Fruit fly (Drosophila melanogaster) whole organism, embryonic: ENCODE measurements around the gene Dhod.

Source experiments
- B-H2 ChIP-seq: fragments of 200-800 bp; sonication (Bioruptor generic); optimal IDR thresholded peaks from 2 replicates; lab custom pipeline; 2018; ENCODE audit warnings: missing biosample characterization, mild to moderate bottlenecking, missing genetic modification characterization
- CG10321 ChIP-seq: fragments of 200-800 bp; sonication (Bioruptor generic); IDR thresholded peaks from 2 replicates; pipeline ENCODE4 v1.3.6; 2022; ENCODE audit warnings: missing biosample characterization, missing genetic modification characterization
- CG11093 ChIP-seq: fragments of 200-800 bp; sonication (Bioruptor generic); IDR thresholded peaks from 3 replicates; pipeline ENCODE4 v1.3.6; 2022; ENCODE audit warnings: missing biosample characterization, missing genetic modification characterization
- CG11695 ChIP-seq: fragments of 200-800 bp; sonication (Bioruptor generic); IDR thresholded peaks from 3 replicates; pipeline ENCODE4 v1.3.6; 2022; ENCODE audit warnings: missing biosample characterization, missing genetic modification characterization
- CG11696 ChIP-seq: fragments of 200-800 bp; sonication (Bioruptor generic); IDR thresholded peaks from 2 replicates; pipeline ENCODE4 v1.3.6; 2022; ENCODE audit warnings: missing biosample characterization, missing genetic modification characterization
- CG12155 ChIP-seq: fragments of 200-800 bp; sonication (Bioruptor generic); optimal IDR thresholded peaks from 3 replicates; lab custom pipeline; 2016; ENCODE audit warnings: missing biosample characterization, missing genetic modification characterization
- CG12769 ChIP-seq: fragments of 200-800 bp; sonication (Bioruptor generic); optimal IDR thresholded peaks from 2 replicates; lab custom pipeline; 2019; ENCODE audit warnings: missing biosample characterization, mild to moderate bottlenecking, missing genetic modification characterization, moderate library complexity
- CG12942 ChIP-seq: fragments of 200-800 bp; sonication (Bioruptor generic); optimal IDR thresholded peaks from 3 replicates; lab custom pipeline; 2016; ENCODE audit warnings: missing biosample characterization, missing genetic modification characterization
- CG13287 ChIP-seq: fragments of 200-800 bp; sonication (Bioruptor generic); IDR thresholded peaks from 2 replicates; pipeline ENCODE4 v1.3.6; 2022; ENCODE audit warnings: missing biosample characterization, missing genetic modification characterization; ENCODE audit not compliant: partially characterized antibody
- CG14441 ChIP-seq: fragments of 200-800 bp; sonication (Bioruptor generic); IDR thresholded peaks from 2 replicates; pipeline ENCODE4 v1.3.6; 2022; ENCODE audit warnings: missing biosample characterization, missing genetic modification characterization
- CG17802 ChIP-seq: fragments of 200-800 bp; sonication (Bioruptor generic); optimal IDR thresholded peaks from 2 replicates; lab custom pipeline; 2018; ENCODE audit warnings: missing biosample characterization, mild to moderate bottlenecking, missing genetic modification characterization, moderate library complexity
- CG31441 ChIP-seq: fragments of 200-800 bp; sonication (Bioruptor generic); IDR thresholded peaks from 2 replicates; pipeline ENCODE4 v1.3.6; 2022; ENCODE audit warnings: missing biosample characterization, missing genetic modification characterization
- CG32532 ChIP-seq: fragments of 200-800 bp; sonication (Bioruptor generic); IDR thresholded peaks from 2 replicates; pipeline ENCODE4 v1.3.6; 2022; ENCODE audit warnings: missing biosample characterization, missing genetic modification characterization
- CG33213 ChIP-seq: fragments of 200-800 bp; sonication (Bioruptor generic); optimal IDR thresholded peaks from 3 replicates; lab custom pipeline; 2016; ENCODE audit warnings: missing biosample characterization, missing genetic modification characterization
- CG5180 ChIP-seq: fragments of 200-800 bp; sonication (Bioruptor generic); optimal IDR thresholded peaks from 3 replicates; lab custom pipeline; 2017; ENCODE audit warnings: missing biosample characterization, missing genetic modification characterization, mild to moderate bottlenecking, moderate library complexity, missing genetic modification reagents
- CG8765 ChIP-seq: fragments of 200-800 bp; sonication (Bioruptor generic); IDR thresholded peaks from 2 replicates; pipeline ENCODE4 v1.3.6; 2022; ENCODE audit warnings: missing biosample characterization, missing genetic modification characterization
- Doc3 ChIP-seq: fragments of 200-800 bp; sonication (Bioruptor generic); IDR thresholded peaks from 3 replicates; pipeline ENCODE4 v1.3.6; 2022; ENCODE audit warnings: missing biosample characterization, missing genetic modification characterization; ENCODE audit not compliant: partially characterized antibody
- Ets97D ChIP-seq: fragments of 200-800 bp; sonication (Bioruptor generic); optimal IDR thresholded peaks from 3 replicates; lab custom pipeline; 2016; ENCODE audit warnings: missing biosample characterization, missing genetic modification characterization
- GATAe ChIP-seq: fragments of 200-800 bp; sonication (Bioruptor generic); conservative IDR thresholded peaks from 2 replicates; pipeline ENCODE4 v1.3.6; 2022; ENCODE audit warnings: missing biosample characterization, missing genetic modification characterization
- Hsf ChIP-seq: fragments of 200-800 bp; sonication (Bioruptor generic); optimal IDR thresholded peaks from 3 replicates; lab custom pipeline; 2016; ENCODE audit warnings: missing biosample characterization, missing genetic modification characterization
- Jarid2 ChIP-seq: fragments of 200-800 bp; sonication (Bioruptor generic); optimal IDR thresholded peaks from 3 replicates; lab custom pipeline; 2017; ENCODE audit warnings: mild to moderate bottlenecking, missing biosample characterization, missing genetic modification reagents, missing genetic modification characterization
- Lhr ChIP-seq: fragments of 200-800 bp; sonication (Bioruptor generic); optimal IDR thresholded peaks from 3 replicates; lab custom pipeline; 2017; ENCODE audit warnings: mild to moderate bottlenecking, missing biosample characterization, missing genetic modification reagents, missing genetic modification characterization
- MBD-R2 ChIP-seq: fragments of 200-800 bp; sonication (Bioruptor generic); IDR thresholded peaks from 2 replicates; pipeline ENCODE4 v1.3.6; 2022; ENCODE audit warnings: missing biosample characterization, missing genetic modification characterization
- Ptx1 ChIP-seq: fragments of 200-800 bp; sonication (Bioruptor generic); IDR thresholded peaks from 2 replicates; pipeline ENCODE4 v1.3.6; 2022; ENCODE audit warnings: missing biosample characterization, missing genetic modification characterization
- Spps ChIP-seq: fragments of 200-800 bp; sonication (Bioruptor generic); optimal IDR thresholded peaks from 2 replicates; lab custom pipeline; 2018; ENCODE audit warnings: missing biosample characterization, mild to moderate bottlenecking, missing genetic modification characterization
- Usf ChIP-seq: fragments of 200-800 bp; sonication (Bioruptor generic); optimal IDR thresholded peaks from 2 replicates; lab custom pipeline; 2017; ENCODE audit warnings: missing genotype, missing biosample characterization, missing genetic modification characterization
- ap ChIP-seq: fragments of 200-800 bp; sonication (Bioruptor generic); IDR thresholded peaks from 2 replicates; pipeline ENCODE4 v1.3.6; 2022; ENCODE audit warnings: missing biosample characterization, missing genetic modification characterization
- bsh ChIP-seq, 2 experiments: fragments of 200-800 bp; sonication (Bioruptor generic); optimal IDR thresholded peaks; 2 replicates each; lab custom pipeline; 2017 to 2018; ENCODE audit warnings: mild to moderate bottlenecking in 2 of 2, missing biosample characterization in 2 of 2, missing genetic modification characterization in 2 of 2, moderate library complexity in 1 of 2
- cas ChIP-seq: fragments of 200-800 bp; sonication (Bioruptor generic); IDR thresholded peaks from 2 replicates; pipeline ENCODE4 v1.3.6; 2022; ENCODE audit warnings: missing biosample characterization, missing genetic modification characterization
- crc ChIP-seq: fragments of 200-800 bp; sonication (Bioruptor generic); optimal IDR thresholded peaks from 2 replicates; lab custom pipeline; 2016; ENCODE audit warnings: missing biosample characterization, missing genetic modification characterization
- dan ChIP-seq: fragments of 200-800 bp; sonication (Bioruptor generic); IDR thresholded peaks from 2 replicates; pipeline ENCODE4 v1.3.6; 2022; ENCODE audit warnings: missing biosample characterization, missing genetic modification characterization
- emc ChIP-seq: fragments of 200-800 bp; sonication (Bioruptor generic); optimal IDR thresholded peaks from 2 replicates; lab custom pipeline; 2016; ENCODE audit warnings: missing biosample characterization, missing genetic modification characterization
- exex ChIP-seq: fragments of 200-800 bp; sonication (Bioruptor generic); optimal IDR thresholded peaks from 4 replicates; lab custom pipeline; 2018; ENCODE audit warnings: missing biosample characterization, mild to moderate bottlenecking, missing genetic modification characterization, moderate library complexity
- lab ChIP-seq: fragments of 200-800 bp; sonication (Bioruptor generic); optimal IDR thresholded peaks from 3 replicates; lab custom pipeline; 2017; ENCODE audit warnings: missing biosample characterization, missing genetic modification characterization, mild to moderate bottlenecking, moderate library complexity, missing genetic modification reagents
- lbe ChIP-seq: fragments of 200-800 bp; sonication (Bioruptor generic); optimal IDR thresholded peaks from 2 replicates; lab custom pipeline; 2016; ENCODE audit warnings: missing biosample characterization, mild to moderate bottlenecking, missing genetic modification characterization
- lilli ChIP-seq: fragments of 200-800 bp; sonication (Bioruptor generic); optimal IDR thresholded peaks from 3 replicates; lab custom pipeline; 2016; ENCODE audit warnings: missing biosample characterization, missing genetic modification characterization
- odd ChIP-seq: fragments of 200-800 bp; sonication (Bioruptor generic); optimal IDR thresholded peaks from 2 replicates; lab custom pipeline; 2017; ENCODE audit warnings: missing biosample characterization, mild to moderate bottlenecking, missing genetic modification characterization
- pho ChIP-seq: fragments of 200-800 bp; sonication (Bioruptor generic); optimal IDR thresholded peaks from 2 replicates; lab custom pipeline; 2016; ENCODE audit warnings: missing biosample characterization, missing genetic modification characterization
- phol ChIP-seq: fragments of 200-800 bp; sonication (Bioruptor generic); optimal IDR thresholded peaks from 3 replicates; lab custom pipeline; 2018; ENCODE audit warnings: missing biosample characterization, mild to moderate bottlenecking, missing genetic modification characterization, moderate library complexity
- pnt ChIP-seq: fragments of 200-800 bp; sonication (Bioruptor generic); optimal IDR thresholded peaks from 3 replicates; lab custom pipeline; 2016; ENCODE audit warnings: missing biosample characterization, missing genetic modification characterization
- pros ChIP-seq: fragments of 200-800 bp; sonication (Bioruptor generic); optimal IDR thresholded peaks from 3 replicates; lab custom pipeline; 2019; ENCODE audit warnings: missing biosample characterization, mild to moderate bottlenecking, missing genetic modification characterization, moderate library complexity
- pum ChIP-seq: fragments of 200-800 bp; sonication (Bioruptor generic); optimal IDR thresholded peaks from 2 replicates; lab custom pipeline; 2016; ENCODE audit warnings: missing biosample characterization, missing genetic modification characterization
- pzg ChIP-seq: fragments of 200-800 bp; sonication (Bioruptor generic); optimal IDR thresholded peaks from 3 replicates; lab custom pipeline; 2018; ENCODE audit warnings: missing biosample characterization, mild to moderate bottlenecking, missing genetic modification characterization, moderate library complexity
- sim ChIP-seq: fragments of 200-800 bp; sonication (Bioruptor generic); IDR thresholded peaks from 2 replicates; pipeline ENCODE4 v1.3.6; 2022; ENCODE audit warnings: missing biosample characterization, missing genetic modification characterization
- sna ChIP-seq: fragments of 200-800 bp; sonication (Bioruptor generic); IDR thresholded peaks from 2 replicates; pipeline ENCODE4 v1.3.6; 2022; ENCODE audit warnings: missing biosample characterization, missing genetic modification characterization; ENCODE audit not compliant: partially characterized antibody
- ssp ChIP-seq: fragments of 200-800 bp; sonication (Bioruptor generic); IDR thresholded peaks from 2 replicates; pipeline ENCODE4 v1.3.6; 2022; ENCODE audit warnings: missing biosample characterization, missing genetic modification characterization
- tin ChIP-seq: fragments of 200-800 bp; sonication (Bioruptor generic); optimal IDR thresholded peaks from 3 replicates; lab custom pipeline; 2016; ENCODE audit warnings: missing biosample characterization, missing genetic modification characterization
- trem ChIP-seq: fragments of 200-800 bp; optimal IDR thresholded peaks from 3 replicates; lab custom pipeline; 2019; ENCODE audit warnings: missing biosample characterization, mild to moderate bottlenecking, missing genetic modification characterization, moderate library complexity
- vfl ChIP-seq: fragments of 200-800 bp; sonication (Bioruptor generic); optimal IDR thresholded peaks from 2 replicates; lab custom pipeline; 2016; ENCODE audit warnings: missing biosample characterization, missing genetic modification characterization
- zf30C ChIP-seq: fragments of 200-800 bp; sonication (Bioruptor generic); optimal IDR thresholded peaks from 3 replicates; lab custom pipeline; 2018; ENCODE audit warnings: missing biosample characterization, mild to moderate bottlenecking, missing genetic modification characterization

The Dhod gene

dm6 chr3R:8659200-8659897, 6.6 kb upstream of the Dhod start (continued):
- TF ChIP-seq CG10321 (GFP tag; lab: Robert Waterston, UW) (peak; percentile 85), lilli (GFP tag; lab: Kevin White, UChicago) (peak; percentile 69), odd (GFP tag; lab: Kevin White, UChicago) (peak; percentile 22), CG17802 (no peak), tin (GFP tag; lab: Kevin White, UChicago) (peak; percentile 16), CG12769 (tag; lab: Kevin White, UChicago) (peak; percentile 64), emc (GFP tag; lab: Kevin White, UChicago) (peak; percentile 10), GATAe (no peak), vfl (GFP tag; lab: Kevin White, UChicago) (no peak), Ets97D (peak; percentile 20), CG11093 (GFP tag; lab: Robert Waterston, UW) (no peak), ap (GFP tag; lab: Robert Waterston, UW) (no peak), B-H2 (peak; percentile 68), dan (GFP tag; lab: Robert Waterston, UW) (no peak), Doc3 (GFP tag; lab: Robert Waterston, UW) (no peak), sna (GFP tag; lab: Robert Waterston, UW) (no peak), zf30C (GFP tag; lab: Kevin White, UChicago) (no peak), Spps (tag; lab: Kevin White, UChicago) (no peak), pzg (GFP tag; lab: Kevin White, UChicago) (peak; percentile 21), pum (GFP tag; lab: Kevin White, UChicago) (peak; percentile 7), Usf (GFP tag; lab: Kevin White, UChicago) (peak; percentile 19), Ptx1 (GFP tag; lab: Robert Waterston, UW) (peak; percentile 58; the same call in 1 of the 2 replicates), CG12155 (GFP tag; lab: Kevin White, UChicago) (peak; percentile 48), CG31441 (GFP tag; lab: Robert Waterston, UW) (peak; percentile 58; the same call in 1 of the 2 replicates), pros (peak; percentile 34), ssp (GFP tag; lab: Robert Waterston, UW) (no peak), Hsf (GFP tag; lab: Kevin White, UChicago) (peak; percentile 61), CG5180 (GFP tag; lab: Kevin White, UChicago) (peak; percentile 70), lbe (peak; percentile 6), crc (GFP tag; lab: Kevin White, UChicago) (peak; percentile 22), sim (GFP tag; lab: Robert Waterston, UW) (no peak), bsh (GFP tag; optimal IDR thresholded peaks at IDR 0.05; lab: Kevin White, UChicago) (peak in 1 of 2 experiments; percentile 61), CG33213 (GFP tag; lab: Kevin White, UChicago) (peak; percentile 31), MBD-R2 (GFP tag; lab: Robert Waterston, UW) (peak; percentile 41; the same call in 1 of the 2 replicates), Jarid2 (GFP tag; lab: Kevin White, UChicago) (no peak), CG13287 (no peak; the same call in 1 of the 2 replicates), pnt (GFP tag; lab: Kevin White, UChicago) (peak; percentile 23), CG32532 (GFP tag; lab: Robert Waterston, UW) (peak; percentile 71), CG11696 (GFP tag; lab: Robert Waterston, UW) (no peak), phol (tag; lab: Kevin White, UChicago) (peak; percentile 55), Lhr (GFP tag; lab: Kevin White, UChicago) (no peak), exex (peak; percentile 69), CG12942 (GFP tag; lab: Kevin White, UChicago) (peak; percentile 22), lab (GFP tag; lab: Kevin White, UChicago) (peak; percentile 78), pho (peak; percentile 71), CG11695 (peak; percentile 58; the same call in 2 of the 3 replicates), trem (tag; lab: Kevin White, UChicago) (no peak), CG14441 (GFP tag; lab: Robert Waterston, UW) (peak; percentile 65), CG8765 (GFP tag; lab: Robert Waterston, UW) (no peak), cas (GFP tag; lab: Robert Waterston, UW) (0 out of 2 replicates have a peak, but pooled peaks have one; percentile 56)
